Fruit fly (Drosophila melanogaster): ENCODE data around the gene pira.

Gene pira

dm6 chrX:12752196-12752595 lies 11.2 kb downstream of the pira start (continued):
- peak; percentile 99 for TF ChIP-seq CoRest (tag; optimal IDR thresholded peaks at IDR 0.05)
- peak; percentile 98 for TF ChIP-seq CG9215 (GFP tag; IDR thresholded peaks at IDR 0.05)
- peak; percentile 97 for TF ChIP-seq gt (GFP tag; IDR thresholded peaks at IDR 0.05)
- peak; percentile 86 for TF ChIP-seq CG12769 (tag; optimal IDR thresholded peaks at IDR 0.05)
- TF ChIP-seq tll (GFP tag; optimal IDR thresholded peaks at IDR 0.05) = peak; percentile 15 to 56
- peak; percentile 100 for TF ChIP-seq Xrp1 (GFP tag; IDR thresholded peaks at IDR 0.05)
- peak; percentile 100 for TF ChIP-seq gro (GFP tag; optimal IDR thresholded peaks at IDR 0.05)
- peak; percentile 79 for TF ChIP-seq CG7928 (GFP tag; optimal IDR thresholded peaks at IDR 0.05)
- peak; percentile 99 for TF ChIP-seq Meics (GFP tag; optimal IDR thresholded peaks at IDR 0.05)
- TF ChIP-seq fd102C (GFP tag; optimal IDR thresholded peaks at IDR 0.05) = peak; percentile 95
- TF ChIP-seq CG2678 (tag; optimal IDR thresholded peaks at IDR 0.05) = peak; percentile 98
- peak; percentile 99 for TF ChIP-seq ttk (GFP tag; IDR thresholded peaks at IDR 0.05)
- peak; percentile 99 for TF ChIP-seq E2f1 (GFP tag; IDR thresholded peaks at IDR 0.05)
- peak; percentile 98 for TF ChIP-seq da (GFP tag; optimal IDR thresholded peaks at IDR 0.05)
- TF ChIP-seq H2.0 (GFP tag; IDR thresholded peaks at IDR 0.05) = peak; percentile 99
- peak; percentile 99 for TF ChIP-seq Antp (GFP tag; optimal IDR thresholded peaks at IDR 0.05)
- TF ChIP-seq Hey (tag; optimal IDR thresholded peaks at IDR 0.05) = peak; percentile 82
- peak; percentile 98 for TF ChIP-seq Oaz (GFP tag; IDR thresholded peaks at IDR 0.05)
- TF ChIP-seq CG6654 (GFP tag; optimal IDR thresholded peaks at IDR 0.05) = peak; percentile 93
- TF ChIP-seq CG17912 (GFP tag; optimal IDR thresholded peaks at IDR 0.05) = no peak
- TF ChIP-seq croc (GFP tag; conservative IDR thresholded peaks at IDR 0.05) = peak; percentile 99
- peak; percentile 70 for TF ChIP-seq sima (GFP tag; optimal IDR thresholded peaks at IDR 0.05)
- peak; percentile 86 for TF ChIP-seq z (GFP tag; IDR thresholded peaks at IDR 0.05)
- TF ChIP-seq trem (tag; optimal IDR thresholded peaks at IDR 0.05) = peak; percentile 96
- TF ChIP-seq CG6683 (GFP tag; optimal IDR thresholded peaks at IDR 0.05) = peak; percentile 98
- TF ChIP-seq CG15479 (GFP tag; optimal IDR thresholded peaks at IDR 0.05) = no peak
- 0 out of 2 replicates have a peak, but pooled peaks have one; percentile 26 for TF ChIP-seq Scr (GFP tag; IDR thresholded peaks at IDR 0.05; ENCODE audit: partially characterized antibody)
- peak; percentile 99 for TF ChIP-seq Atf6 (GFP tag; IDR thresholded peaks at IDR 0.05)
- peak; percentile 93 for TF ChIP-seq CG17385 (GFP tag; optimal IDR thresholded peaks at IDR 0.05)
- TF ChIP-seq Ptx1 (GFP tag; IDR thresholded peaks at IDR 0.05) = peak; percentile 99
- peak; percentile 94 for TF ChIP-seq CG9437 (GFP tag; optimal IDR thresholded peaks at IDR 0.05)
- peak; percentile 98 for TF ChIP-seq ase (GFP tag; IDR thresholded peaks at IDR 0.05)
- TF ChIP-seq CG14014 (GFP tag; IDR thresholded peaks at IDR 0.05) = peak; percentile 99
- TF ChIP-seq CG13894 (tag; optimal IDR thresholded peaks at IDR 0.05) = peak; percentile 97
- peak; percentile 93 for TF ChIP-seq CG10431 (GFP tag; optimal IDR thresholded peaks at IDR 0.05)
- TF ChIP-seq CG7987 (GFP tag; optimal IDR thresholded peaks at IDR 0.05) = peak; percentile 96
- TF ChIP-seq en (GFP tag; optimal IDR thresholded peaks at IDR 0.05) = peak; percentile 91
- TF ChIP-seq CG30403 (GFP tag; optimal IDR thresholded peaks at IDR 0.05) = peak; percentile 100
- peak; percentile 2 for TF ChIP-seq Kr (GFP tag; optimal IDR thresholded peaks at IDR 0.05)
- TF ChIP-seq lilli (GFP tag; optimal IDR thresholded peaks at IDR 0.05) = peak; percentile 98
- TF ChIP-seq CG17568 (GFP tag; optimal IDR thresholded peaks at IDR 0.05) = peak; percentile 98
- TF ChIP-seq CG7556 (GFP tag; optimal IDR thresholded peaks at IDR 0.05) = peak; percentile 99
- peak; percentile 99 for TF ChIP-seq Side (GFP tag; optimal IDR thresholded peaks at IDR 0.05)
- TF ChIP-seq CG4617 (GFP tag; optimal IDR thresholded peaks at IDR 0.05; ENCODE audit: borderline replicate concordance) = peak; percentile 99
- peak; percentile 99 for TF ChIP-seq repo (GFP tag; optimal IDR thresholded peaks at IDR 0.05)
- peak; percentile 69; the same call in 1 of the 2 replicates for TF ChIP-seq crol (GFP tag; IDR thresholded peaks at IDR 0.05)
- peak; percentile 93 for TF ChIP-seq aop (GFP tag; IDR thresholded peaks at IDR 0.05)
- TF ChIP-seq CG12236 (GFP tag; optimal IDR thresholded peaks at IDR 0.05) = peak; percentile 99
- peak; percentile 99 for TF ChIP-seq shn (GFP tag; optimal IDR thresholded peaks at IDR 0.05)
- peak; percentile 99 for TF ChIP-seq eyg (GFP tag; optimal IDR thresholded peaks at IDR 0.05)
- peak; percentile 25 for TF ChIP-seq Dp (GFP tag; optimal IDR thresholded peaks at IDR 0.05)

Measured in whole organism, embryonic.